Worm (Caenorhabditis elegans) whole organism, young adult: ENCODE results near the gene F40E12.1.

Source experiments
- B0019.2 ChIP-seq: fragments of 200-800 bp; sonication (Bioruptor generic); conservative IDR thresholded peaks from 2 replicates; pipeline ENCODE4 v1.3.6; 2022; ENCODE audit warnings: missing genetic modification reagents, missing genetic modification characterization, missing compliant biosample characterization
- B0336.3 ChIP-seq: fragments of 200-800 bp; sonication (Bioruptor generic); IDR thresholded peaks from 2 replicates; pipeline ENCODE4 v1.3.6; 2022; ENCODE audit warnings: missing genetic modification characterization, missing compliant biosample characterization
- F37B4.10 ChIP-seq: fragments of 200-800 bp; sonication (Bioruptor generic); IDR thresholded peaks from 2 replicates; pipeline ENCODE4 v1.3.6; 2022; ENCODE audit warnings: missing genetic modification characterization, missing compliant biosample characterization
- F57C9.4 ChIP-seq: sonication (generic microtip); optimal IDR thresholded peaks from 2 replicates; lab custom pipeline; 2017; ENCODE audit warnings: mild to moderate bottlenecking, missing genetic modification characterization, missing compliant biosample characterization
- K11D2.4 ChIP-seq: fragments of 200-800 bp; sonication (Bioruptor generic); IDR thresholded peaks from 2 replicates; pipeline ENCODE4 v1.3.6; 2022; ENCODE audit warnings: missing genetic modification reagents, missing genetic modification characterization, missing compliant biosample characterization
- K12H6.12 ChIP-seq: fragments of 200-800 bp; sonication (Bioruptor generic); optimal IDR thresholded peaks from 2 replicates; lab custom pipeline; 2018; ENCODE audit warnings: mild to moderate bottlenecking, missing genetic modification characterization, missing compliant biosample characterization
- Y56A3A.18 ChIP-seq: fragments of 200-800 bp; sonication (Bioruptor generic); IDR thresholded peaks from 2 replicates; pipeline ENCODE4 v1.3.6; 2022; ENCODE audit warnings: missing genetic modification reagents, missing genetic modification characterization, missing compliant biosample characterization
- Y79H2A.3 ChIP-seq: fragments of 200-800 bp; sonication (Bioruptor generic); conservative IDR thresholded peaks from 2 replicates; pipeline ENCODE4 v1.3.6; 2022; ENCODE audit warnings: missing genetic modification reagents, missing genetic modification characterization, missing compliant biosample characterization
- akir-1 ChIP-seq: fragments of 200-800 bp; sonication (Bioruptor generic); optimal IDR thresholded peaks from 2 replicates; lab custom pipeline; 2018; ENCODE audit warnings: mild to moderate bottlenecking, missing genetic modification characterization, moderate library complexity, missing compliant biosample characterization
- aptf-3 ChIP-seq: fragments of 200-800 bp; sonication (Bioruptor generic); IDR thresholded peaks from 2 replicates; pipeline ENCODE4 v1.3.6; 2022; ENCODE audit warnings: missing genetic modification characterization, missing compliant biosample characterization
- ceh-91 ChIP-seq: fragments of 200-800 bp; sonication (Bioruptor generic); IDR thresholded peaks from 2 replicates; pipeline ENCODE4 v1.3.6; 2022; ENCODE audit warnings: missing genetic modification reagents, missing genetic modification characterization, missing compliant biosample characterization
- dox-1 ChIP-seq: fragments of 200-800 bp; sonication (Bioruptor generic); IDR thresholded peaks from 2 replicates; pipeline ENCODE4 v1.3.6; 2022; ENCODE audit warnings: missing genetic modification reagents, missing genetic modification characterization, missing compliant biosample characterization
- dpff-1 ChIP-seq: sonication (generic microtip); optimal IDR thresholded peaks from 2 replicates; lab custom pipeline; 2017; ENCODE audit warnings: mild to moderate bottlenecking, missing genetic modification characterization, missing compliant biosample characterization
- egl-18 ChIP-seq: fragments of 200-800 bp; sonication (Bioruptor generic); IDR thresholded peaks from 2 replicates; pipeline ENCODE4 v1.3.6; 2022; ENCODE audit warnings: missing genetic modification reagents, missing genetic modification characterization, missing compliant biosample characterization
- egl-44 ChIP-seq: fragments of 200-800 bp; sonication (Bioruptor generic); IDR thresholded peaks from 2 replicates; pipeline ENCODE4 v1.3.6; 2022; ENCODE audit warnings: missing genetic modification reagents, missing genetic modification characterization, missing compliant biosample characterization
- hlh-26 ChIP-seq: fragments of 200-800 bp; sonication (Bioruptor generic); conservative IDR thresholded peaks from 2 replicates; pipeline ENCODE4 v1.3.6; 2022; ENCODE audit warnings: missing genetic modification reagents, missing genetic modification characterization, missing compliant biosample characterization
- hrde-1 ChIP-seq: sonication (generic microtip); optimal IDR thresholded peaks from 2 replicates; lab custom pipeline; 2016; ENCODE audit warnings: missing genetic modification characterization, mild to moderate bottlenecking, missing compliant biosample characterization, moderate library complexity, missing genotype, missing genetic modification reagents, borderline replicate concordance
- let-607 ChIP-seq, 2 experiments: fragments of 200-800 bp in 1 of 2; sonication (Bioruptor generic) in 1 of 2; sonication (generic microtip) in 1 of 2; optimal IDR thresholded peaks; 2 replicates each; lab custom pipeline; 2016 to 2018; ENCODE audit warnings: mild to moderate bottlenecking in 2 of 2, missing compliant biosample characterization in 2 of 2, missing genetic modification characterization in 2 of 2, moderate library complexity in 2 of 2, missing genotype in 1 of 2
- lin-40 ChIP-seq: sonication (generic microtip); optimal IDR thresholded peaks from 2 replicates; lab custom pipeline; 2016; ENCODE audit warnings: missing genetic modification characterization, mild to moderate bottlenecking, missing compliant biosample characterization, missing genotype, missing genetic modification reagents
- lsl-1 ChIP-seq: fragments of 200-800 bp; sonication (Bioruptor generic); optimal IDR thresholded peaks from 2 replicates; lab custom pipeline; 2018; ENCODE audit warnings: mild to moderate bottlenecking, missing genetic modification characterization, moderate library complexity, missing compliant biosample characterization
- lsy-27 ChIP-seq: sonication (generic microtip); optimal IDR thresholded peaks from 2 replicates; lab custom pipeline; 2017; ENCODE audit warnings: missing genetic modification characterization, mild to moderate bottlenecking, missing compliant biosample characterization, antibody characterized with exemption, missing genotype, borderline replicate concordance; ENCODE audit not compliant: insufficient read depth
- madf-6 ChIP-seq: fragments of 200-800 bp; sonication (Bioruptor generic); IDR thresholded peaks from 2 replicates; pipeline ENCODE4 v1.3.6; 2022; ENCODE audit warnings: missing genetic modification reagents, missing genetic modification characterization, missing compliant biosample characterization
- mel-28 ChIP-seq: sonication (generic microtip); optimal IDR thresholded peaks from 2 replicates; lab custom pipeline; 2016; ENCODE audit warnings: borderline replicate concordance, mild to moderate bottlenecking, missing genetic modification characterization, missing compliant biosample characterization
- nfyb-1 ChIP-seq: fragments of 200-800 bp; sonication (Bioruptor generic); IDR thresholded peaks from 2 replicates; pipeline ENCODE4 v1.3.6; 2022; ENCODE audit warnings: missing genetic modification reagents, missing genetic modification characterization, missing compliant biosample characterization
- nhr-120 ChIP-seq: fragments of 200-800 bp; sonication (Bioruptor generic); IDR thresholded peaks from 2 replicates; pipeline ENCODE4 v1.3.6; 2022; ENCODE audit warnings: missing genetic modification characterization, missing compliant biosample characterization
- pha-4 ChIP-seq: fragments of 150-350 bp; sonication (generic microtip); optimal IDR thresholded peaks from 2 replicates; lab custom pipeline; 2014; ENCODE audit warnings: missing biosample characterization, missing genetic modification reagents, missing genetic modification characterization
- rcor-1 ChIP-seq: fragments of 200-800 bp; sonication (Bioruptor generic); IDR thresholded peaks from 2 replicates; pipeline ENCODE4 v1.3.6; 2022; ENCODE audit warnings: missing genetic modification reagents, missing genetic modification characterization, missing compliant biosample characterization
- repo-1 ChIP-seq: sonication (generic microtip); optimal IDR thresholded peaks from 2 replicates; lab custom pipeline; 2017; ENCODE audit warnings: mild to moderate bottlenecking, missing genetic modification characterization, missing compliant biosample characterization
- snpc-4 ChIP-seq, 5 experiments: fragments of 150-350 bp in 1 of 5; sonication (generic microtip) in 4 of 5; optimal IDR thresholded peaks; 2 replicates each; lab custom pipeline; 2014 to 2018; ENCODE audit warnings: missing genetic modification characterization in 5 of 5, missing biosample characterization in 3 of 5, antibody characterized with exemption in 2 of 5, mild to moderate bottlenecking in 2 of 5, missing compliant biosample characterization in 2 of 5, missing genotype in 2 of 5, moderate library complexity in 2 of 5, missing genetic modification reagents in 1 of 5
- ztf-26 ChIP-seq: sonication (generic microtip); optimal IDR thresholded peaks from 2 replicates; lab custom pipeline; 2017; ENCODE audit warnings: missing genetic modification characterization, missing compliant biosample characterization

F40E12.1 gene

DNA sequence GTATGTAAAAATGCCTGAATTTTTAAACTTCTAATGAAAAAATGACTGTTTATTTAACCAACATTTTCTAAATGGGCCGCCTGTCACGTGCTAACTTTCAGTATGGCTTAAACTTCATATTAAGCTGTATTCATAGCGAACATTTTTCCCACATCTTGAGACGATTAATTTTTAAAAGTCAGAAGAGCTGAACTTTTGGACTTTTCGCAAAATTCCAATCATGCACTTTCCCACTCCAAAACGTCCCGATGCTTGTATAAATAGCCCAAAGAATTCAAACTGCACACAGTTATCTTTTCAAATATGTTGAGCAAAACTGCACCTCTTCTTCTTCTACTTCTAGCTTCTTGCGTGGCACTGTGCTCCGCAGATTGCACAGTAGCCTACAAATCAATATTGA lies 40.9 kb upstream of the F40E12.1 start, which contains the start of gene clec-132:
Gene clec-132 (plus strand): TSS at position 301 of the 400 bp plus-strand sequence.
- TF ChIP-seq mel-28 (tag; lab: Kevin White, UChicago) = no peak

DNA sequence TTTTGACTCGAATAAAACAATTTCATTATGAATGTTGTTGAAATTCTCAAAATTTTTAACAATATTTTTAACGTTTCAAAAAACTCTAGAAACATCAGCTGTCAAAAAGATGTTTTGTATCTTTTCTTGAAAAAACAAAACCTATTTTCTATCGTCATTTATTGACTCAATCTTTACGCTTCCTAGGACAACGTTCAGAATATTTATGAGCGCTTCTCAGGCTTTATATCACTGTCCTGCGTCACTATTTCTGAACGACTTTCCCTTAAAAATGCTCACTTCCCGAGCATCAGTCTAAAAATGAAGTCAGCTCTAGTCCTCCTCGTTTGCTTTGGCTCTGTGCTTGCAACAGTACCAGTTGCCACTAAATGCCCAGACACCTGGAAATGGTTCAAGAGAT lies 39.5 kb upstream of the F40E12.1 start, which contains the start of gene clec-133:
Gene clec-133 (plus strand): TSS at position 301 of the 400 bp plus-strand sequence.
- TF ChIP-seq egl-44 (GFP tag; lab: Robert Waterston, UW) (no peak), dpff-1 (no peak), hlh-26 (GFP tag; lab: Robert Waterston, UW) (no peak), rcor-1 (GFP tag; lab: Robert Waterston, UW) (no peak), nhr-120 (GFP tag; lab: Robert Waterston, UW) (no peak), F57C9.4 (tag; lab: Kevin White, UChicago) (no peak), ceh-91 (GFP tag; lab: Robert Waterston, UW) (no peak), B0019.2 (GFP tag; lab: Robert Waterston, UW) (no peak), F37B4.10 (GFP tag; lab: Robert Waterston, UW) (no peak), dox-1 (GFP tag; lab: Robert Waterston, UW) (no peak)

DNA sequence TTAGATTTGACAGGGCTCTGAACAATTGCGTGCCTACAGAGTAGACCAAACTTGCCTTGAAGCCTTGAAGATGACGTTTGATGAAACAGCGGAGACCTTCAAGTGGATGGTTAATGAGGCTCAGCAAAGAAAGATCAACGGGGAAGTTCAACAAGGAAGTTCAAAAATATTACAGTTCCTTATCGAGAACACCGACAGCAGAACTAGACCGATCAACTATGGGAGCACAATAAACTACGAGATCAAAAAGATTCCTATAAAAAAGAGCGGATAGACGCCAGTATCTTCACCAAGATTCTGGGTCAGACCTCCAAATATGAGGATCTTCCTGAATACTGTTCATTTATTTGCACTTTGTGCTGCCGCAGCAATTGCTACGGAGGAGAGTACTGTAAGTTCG lies 37.8 kb upstream of the F40E12.1 start, which contains the start of gene clec-134:
Gene clec-134 (plus strand): TSS at position 301 of the 400 bp plus-strand sequence.
- TF ChIP-seq madf-6 (GFP tag; lab: Robert Waterston, UW) (no peak), B0336.3 (no peak), repo-1 (no peak), ztf-26 (tag; lab: Kevin White, UChicago) (no peak), egl-44 (GFP tag; lab: Robert Waterston, UW) (no peak), K12H6.12 (tag; lab: Kevin White, UChicago) (no peak), lsl-1 (GFP tag; lab: Kevin White, UChicago) (no peak), aptf-3 (no peak), B0019.2 (GFP tag; lab: Robert Waterston, UW) (no peak), hrde-1 (tag; lab: Kevin White, UChicago) (no peak)

DNA sequence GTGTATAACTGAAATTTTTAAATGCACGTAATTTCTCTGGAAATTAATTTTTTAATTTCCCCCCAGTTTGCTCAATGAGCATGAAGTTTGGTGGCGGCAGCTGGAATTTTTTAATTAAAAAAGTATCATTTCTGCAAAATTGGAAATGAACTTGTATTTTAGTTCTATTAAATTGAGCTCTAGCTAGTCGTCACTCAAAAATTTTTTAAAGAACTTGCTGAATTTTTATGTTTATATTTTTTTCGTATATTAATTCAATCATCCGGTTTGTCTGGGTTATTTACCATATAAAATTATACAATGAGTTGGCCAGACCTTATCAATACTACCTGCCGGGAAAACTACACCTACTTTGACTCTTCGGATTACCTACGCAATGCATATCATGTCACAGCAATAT lies 35.9 kb upstream of the F40E12.1 start, which contains the start of gene srh-59:
Gene srh-59 (plus strand): TSS at position 301 of the 400 bp plus-strand sequence.
- TF ChIP-seq pha-4 (tag; lab: Kevin White, UChicago) (no peak), lsy-27 (tag; lab: Kevin White, UChicago) (no peak), repo-1 (no peak), ztf-26 (tag; lab: Kevin White, UChicago) (no peak), nfyb-1 (no peak), snpc-4 (GFP tag; optimal IDR thresholded peaks at IDR 0.05; lab: Kevin White, UChicago) (no peak), snpc-4 (tag; optimal IDR thresholded peaks at IDR 0.05; lab: Kevin White, UChicago) (no peak), Y56A3A.18 (GFP tag; lab: Robert Waterston, UW) (no peak), mel-28 (tag; lab: Kevin White, UChicago) (no peak), dox-1 (GFP tag; lab: Robert Waterston, UW) (no peak), akir-1 (GFP tag; lab: Kevin White, UChicago) (no peak), F37B4.10 (GFP tag; lab: Robert Waterston, UW) (no peak), K11D2.4 (no peak), egl-18 (GFP tag; lab: Robert Waterston, UW) (no peak), rcor-1 (GFP tag; lab: Robert Waterston, UW) (no peak), let-607 (tag; optimal IDR thresholded peaks at IDR 0.05; lab: Kevin White, UChicago) (no peak), Y79H2A.3 (GFP tag; lab: Robert Waterston, UW) (no peak), nhr-120 (GFP tag; lab: Robert Waterston, UW) (no peak), lin-40 (no peak)
